Fruit fly (Drosophila melanogaster) whole organism, embryonic: Measurements from ENCODE around the gene CG34451.

Source experiments
- Asciz ChIP-seq: fragments of 200-800 bp; sonication (Bioruptor generic); optimal IDR thresholded peaks from 2 replicates; lab custom pipeline; 2017; ENCODE audit warnings: missing biosample characterization, mild to moderate bottlenecking, missing genetic modification characterization, missing genetic modification reagents
- Awh ChIP-seq: fragments of 200-800 bp; sonication (Bioruptor generic); IDR thresholded peaks from 2 replicates; pipeline ENCODE4, ENCODE4 v1.3.6; 2022; ENCODE audit warnings: missing biosample characterization, missing genetic modification characterization
- BtbVII ChIP-seq: fragments of 200-800 bp; sonication (Bioruptor generic); optimal IDR thresholded peaks from 3 replicates; lab custom pipeline; 2017; ENCODE audit warnings: missing biosample characterization, mild to moderate bottlenecking, missing genetic modification characterization
- CG10321 ChIP-seq: fragments of 200-800 bp; sonication (Bioruptor generic); IDR thresholded peaks from 2 replicates; pipeline ENCODE4 v1.3.6; 2022; ENCODE audit warnings: missing biosample characterization, missing genetic modification characterization
- CG10979 ChIP-seq: fragments of 200-800 bp; sonication (Bioruptor generic); optimal IDR thresholded peaks from 2 replicates; lab custom pipeline; 2018; ENCODE audit warnings: missing biosample characterization, mild to moderate bottlenecking, missing genetic modification characterization, moderate library complexity
- CG11085 ChIP-seq: fragments of 200-800 bp; sonication (Bioruptor generic); IDR thresholded peaks from 2 replicates; pipeline ENCODE4 v1.3.6; 2022; ENCODE audit warnings: missing biosample characterization, missing genetic modification characterization
- CG11504 ChIP-seq: fragments of 200-800 bp; sonication (Bioruptor generic); optimal IDR thresholded peaks from 3 replicates; lab custom pipeline; 2019; ENCODE audit warnings: missing biosample characterization, mild to moderate bottlenecking, missing genetic modification characterization, moderate library complexity
- CG11723 ChIP-seq: fragments of 200-800 bp; sonication (Bioruptor generic); optimal IDR thresholded peaks from 2 replicates; lab custom pipeline; 2017; ENCODE audit warnings: missing biosample characterization, mild to moderate bottlenecking, missing genetic modification characterization
- CG12155 ChIP-seq: fragments of 200-800 bp; sonication (Bioruptor generic); optimal IDR thresholded peaks from 3 replicates; lab custom pipeline; 2016; ENCODE audit warnings: missing biosample characterization, missing genetic modification characterization
- CG12219 ChIP-seq: fragments of 200-800 bp; sonication (Bioruptor generic); optimal IDR thresholded peaks from 3 replicates; lab custom pipeline; 2018; ENCODE audit warnings: missing biosample characterization, mild to moderate bottlenecking, missing genetic modification characterization
- CG12299 ChIP-seq: fragments of 200-800 bp; sonication (Bioruptor generic); optimal IDR thresholded peaks from 2 replicates; lab custom pipeline; 2018; ENCODE audit warnings: missing biosample characterization, mild to moderate bottlenecking, missing genetic modification characterization
- CG1233 ChIP-seq: fragments of 200-800 bp; sonication (Bioruptor generic); optimal IDR thresholded peaks from 4 replicates; lab custom pipeline; 2018; ENCODE audit warnings: missing biosample characterization, mild to moderate bottlenecking, missing genetic modification characterization
- CG13624 ChIP-seq: fragments of 200-800 bp; sonication (Bioruptor generic); optimal IDR thresholded peaks from 2 replicates; lab custom pipeline; 2016; ENCODE audit warnings: missing biosample characterization, missing genetic modification characterization
- CG1792 ChIP-seq: fragments of 200-800 bp; sonication (Bioruptor generic); optimal IDR thresholded peaks from 2 replicates; lab custom pipeline; 2016; ENCODE audit warnings: missing biosample characterization, missing genetic modification characterization
- CG2120 ChIP-seq: fragments of 200-800 bp; sonication (Bioruptor generic); optimal IDR thresholded peaks from 3 replicates; lab custom pipeline; 2016; ENCODE audit warnings: missing biosample characterization, missing genetic modification characterization
- CG31441 ChIP-seq: fragments of 200-800 bp; sonication (Bioruptor generic); IDR thresholded peaks from 2 replicates; pipeline ENCODE4 v1.3.6; 2022; ENCODE audit warnings: missing biosample characterization, missing genetic modification characterization
- CG33213 ChIP-seq: fragments of 200-800 bp; sonication (Bioruptor generic); optimal IDR thresholded peaks from 3 replicates; lab custom pipeline; 2016; ENCODE audit warnings: missing biosample characterization, missing genetic modification characterization
- CG4404 ChIP-seq: fragments of 200-800 bp; sonication (Bioruptor generic); IDR thresholded peaks from 2 replicates; pipeline ENCODE4 v1.3.6; 2022; ENCODE audit warnings: missing biosample characterization, missing genetic modification characterization
- CG4707 ChIP-seq: fragments of 200-800 bp; sonication (Bioruptor generic); optimal IDR thresholded peaks from 2 replicates; lab custom pipeline; 2018; ENCODE audit warnings: missing biosample characterization, mild to moderate bottlenecking, missing genetic modification characterization, moderate library complexity
- CG7839 ChIP-seq: fragments of 200-800 bp; sonication (Bioruptor generic); optimal IDR thresholded peaks from 3 replicates; lab custom pipeline; 2018; ENCODE audit warnings: missing biosample characterization, mild to moderate bottlenecking, missing genetic modification characterization, moderate library complexity
- CG8944 ChIP-seq: fragments of 200-800 bp; sonication (Bioruptor generic); optimal IDR thresholded peaks from 3 replicates; lab custom pipeline; 2016; ENCODE audit warnings: missing biosample characterization, missing genetic modification characterization
- CG9437 ChIP-seq: fragments of 200-800 bp; sonication (Bioruptor generic); optimal IDR thresholded peaks from 2 replicates; lab custom pipeline; 2018; ENCODE audit warnings: missing biosample characterization, mild to moderate bottlenecking, missing genetic modification characterization
- Eip74EF ChIP-seq, 2 experiments: fragments of 200-800 bp in 1 of 2; fragments of >200 bp in 1 of 2; sonication (Bioruptor generic) in 1 of 2; optimal IDR thresholded peaks; 2 replicates each; lab custom pipeline; 2017 to 2019; ENCODE audit warnings: missing biosample characterization in 2 of 2, missing genetic modification characterization in 2 of 2, mild to moderate bottlenecking in 1 of 2, moderate library complexity in 1 of 2
- HLH3B ChIP-seq: fragments of 200-800 bp; sonication (Bioruptor generic); IDR thresholded peaks from 2 replicates; pipeline ENCODE4 v1.3.6; 2022; ENCODE audit warnings: missing biosample characterization, missing genetic modification characterization
- Mad ChIP-seq: fragments of 200-800 bp; sonication (Bioruptor generic); optimal IDR thresholded peaks from 2 replicates; lab custom pipeline; 2016; ENCODE audit warnings: missing biosample characterization, missing genetic modification characterization
- Mrtf ChIP-seq: fragments of 200-800 bp; sonication (Bioruptor generic); IDR thresholded peaks from 3 replicates; pipeline ENCODE4 v1.3.6; 2022; ENCODE audit warnings: missing biosample characterization, missing genetic modification characterization
- Rx ChIP-seq: fragments of 200-800 bp; sonication (Bioruptor generic); IDR thresholded peaks from 2 replicates; pipeline ENCODE4 v1.3.6; 2022; ENCODE audit warnings: missing biosample characterization, missing genetic modification characterization
- Sin3A ChIP-seq: fragments of >200 bp; optimal IDR thresholded peaks from 2 replicates; lab custom pipeline; 2018
- Sry-β ChIP-seq: fragments of 200-800 bp; sonication (Bioruptor generic); optimal IDR thresholded peaks from 2 replicates; lab custom pipeline; 2018; ENCODE audit warnings: missing biosample characterization, mild to moderate bottlenecking, missing genetic modification characterization, moderate library complexity
- Sry-δ ChIP-seq: fragments of 200-800 bp; sonication (Bioruptor generic); optimal IDR thresholded peaks from 2 replicates; lab custom pipeline; 2016; ENCODE audit warnings: missing biosample characterization, missing genetic modification characterization
- Stat92E ChIP-seq, 3 experiments: fragments of >200 bp in 2 of 3; fragments of 200-800 bp in 1 of 3; sonication (Bioruptor generic) in 1 of 3; optimal IDR thresholded peaks; 2 replicates each; lab custom pipeline; 2017 to 2019; ENCODE audit warnings: missing biosample characterization in 3 of 3, missing genetic modification characterization in 3 of 3, mild to moderate bottlenecking in 1 of 3, moderate library complexity in 1 of 3
- ap ChIP-seq: fragments of 200-800 bp; sonication (Bioruptor generic); IDR thresholded peaks from 2 replicates; pipeline ENCODE4 v1.3.6; 2022; ENCODE audit warnings: missing biosample characterization, missing genetic modification characterization
- ara ChIP-seq: fragments of 200-800 bp; sonication (Bioruptor generic); IDR thresholded peaks from 2 replicates; pipeline ENCODE4 v1.3.6; 2022; ENCODE audit warnings: missing biosample characterization, missing genetic modification characterization
- ase ChIP-seq: fragments of 200-800 bp; sonication (Bioruptor generic); IDR thresholded peaks from 3 replicates; pipeline ENCODE4 v1.3.6; 2022; ENCODE audit warnings: missing biosample characterization, missing genetic modification characterization
- bowl ChIP-seq: fragments of 200-800 bp; sonication (Bioruptor generic); IDR thresholded peaks from 2 replicates; pipeline ENCODE4 v1.3.6; 2022; ENCODE audit warnings: missing biosample characterization, missing genetic modification characterization
- caup ChIP-seq: fragments of 200-800 bp; sonication (Bioruptor generic); optimal IDR thresholded peaks from 3 replicates; lab custom pipeline; 2017; ENCODE audit warnings: missing biosample characterization, mild to moderate bottlenecking, missing genetic modification characterization, moderate library complexity; ENCODE audit not compliant: severe bottlenecking
- cg ChIP-seq: fragments of 200-800 bp; sonication (Bioruptor generic); optimal IDR thresholded peaks from 3 replicates; lab custom pipeline; 2019; ENCODE audit warnings: missing biosample characterization, mild to moderate bottlenecking, missing genetic modification characterization, moderate library complexity
- chif ChIP-seq, 2 experiments: fragments of 200-800 bp; sonication (Bioruptor generic); optimal IDR thresholded peaks; 3 replicates each; lab custom pipeline; 2016; ENCODE audit warnings: missing biosample characterization in 2 of 2, missing genetic modification characterization in 2 of 2
- crol ChIP-seq: fragments of 200-800 bp; sonication (Bioruptor generic); IDR thresholded peaks from 2 replicates; pipeline ENCODE4 v1.3.6; 2022; ENCODE audit warnings: missing biosample characterization, missing genetic modification characterization
- dmrt99B ChIP-seq: fragments of 200-800 bp; sonication (Bioruptor generic); optimal IDR thresholded peaks from 2 replicates; lab custom pipeline; 2018; ENCODE audit warnings: missing biosample characterization, mild to moderate bottlenecking, missing genetic modification characterization, moderate library complexity
- fd96Cb ChIP-seq: fragments of 200-800 bp; sonication (Bioruptor generic); optimal IDR thresholded peaks from 2 replicates; lab custom pipeline; 2018; ENCODE audit warnings: missing biosample characterization, mild to moderate bottlenecking, missing genetic modification characterization, moderate library complexity
- ftz-f1 ChIP-seq: fragments of 200-800 bp; sonication (Bioruptor generic); optimal IDR thresholded peaks from 2 replicates; lab custom pipeline; 2016; ENCODE audit warnings: missing biosample characterization, missing genetic modification characterization
- grn ChIP-seq: fragments of 200-800 bp; sonication (Bioruptor generic); optimal IDR thresholded peaks from 3 replicates; lab custom pipeline; 2017; ENCODE audit warnings: missing biosample characterization, missing genetic modification characterization
- kah ChIP-seq: fragments of 200-800 bp; sonication (Bioruptor generic); optimal IDR thresholded peaks from 2 replicates; lab custom pipeline; 2018; ENCODE audit warnings: missing biosample characterization, mild to moderate bottlenecking, missing genetic modification characterization
- ken ChIP-seq: fragments of 200-800 bp; sonication (Bioruptor generic); IDR thresholded peaks from 3 replicates; pipeline ENCODE4 v1.3.6; 2022; ENCODE audit warnings: missing biosample characterization, missing genetic modification characterization
- kni ChIP-seq: fragments of 200-800 bp; sonication (Bioruptor generic); optimal IDR thresholded peaks from 3 replicates; lab custom pipeline; 2017; ENCODE audit warnings: mild to moderate bottlenecking, missing biosample characterization, missing genetic modification reagents, missing genetic modification characterization
- mld ChIP-seq: fragments of 200-800 bp; sonication (Bioruptor generic); IDR thresholded peaks from 3 replicates; pipeline ENCODE4 v1.3.6; 2022; ENCODE audit warnings: missing biosample characterization, missing genetic modification characterization; ENCODE audit not compliant: partially characterized antibody
- run ChIP-seq: fragments of 200-800 bp; sonication (Bioruptor generic); optimal IDR thresholded peaks from 3 replicates; lab custom pipeline; 2018; ENCODE audit warnings: missing biosample characterization, mild to moderate bottlenecking, missing genetic modification characterization
- sens ChIP-seq: fragments of 200-800 bp; sonication (Bioruptor generic); peaks from one replicate; lab custom pipeline; 2016; ENCODE audit warnings: missing biosample characterization, missing genetic modification characterization
- sens-2 ChIP-seq: fragments of 200-800 bp; sonication (Bioruptor generic); IDR thresholded peaks from 2 replicates; pipeline ENCODE4 v1.3.6; 2022; ENCODE audit warnings: missing biosample characterization, missing genetic modification characterization
- sr ChIP-seq: fragments of 200-800 bp; sonication (Bioruptor generic); IDR thresholded peaks from 3 replicates; pipeline ENCODE4 v1.3.6; 2022; ENCODE audit warnings: missing biosample characterization, missing genetic modification characterization

CG34451 gene

dm6 chr3L:15670455-15670854 lies 21.4 kb downstream of the CG34451 start (continued):
- TF ChIP-seq CG9437 (GFP tag; lab: Kevin White, UChicago), result no peak
- TF ChIP-seq Sry-δ, result no peak
- no peak for TF ChIP-seq CG1233 (GFP tag; lab: Kevin White, UChicago)
- TF ChIP-seq CG4707, result no peak
- TF ChIP-seq sens-2 (GFP tag; lab: Robert Waterston, UW), result no peak
- peak; percentile 69 for TF ChIP-seq CG4404 (GFP tag; lab: Robert Waterston, UW)
- no peak for TF ChIP-seq dmrt99B (tag; lab: Kevin White, UChicago)
- no peak for TF ChIP-seq bowl (GFP tag; lab: Robert Waterston, UW)
- TF ChIP-seq CG33213 (GFP tag; lab: Kevin White, UChicago), result no peak
- no peak for TF ChIP-seq CG1792
- TF ChIP-seq CG10321 (GFP tag; lab: Robert Waterston, UW), result no peak
- TF ChIP-seq Mad (GFP tag; lab: Kevin White, UChicago), result no peak
- no peak for TF ChIP-seq Asciz (GFP tag; lab: Kevin White, UChicago)
- no peak for TF ChIP-seq CG8944
- TF ChIP-seq caup (GFP tag; lab: Kevin White, UChicago), result no peak
- no peak for TF ChIP-seq CG11723
- TF ChIP-seq CG12155 (GFP tag; lab: Kevin White, UChicago), result no peak
- TF ChIP-seq ase (GFP tag; lab: Robert Waterston, UW), result no peak
- no peak for TF ChIP-seq BtbVII (GFP tag; lab: Kevin White, UChicago)
- no peak for TF ChIP-seq cg (GFP tag; lab: Kevin White, UChicago)
- TF ChIP-seq CG12219 (GFP tag; lab: Kevin White, UChicago), result no peak
- TF ChIP-seq Eip74EF (GFP tag; optimal IDR thresholded peaks at IDR 0.05; lab: Kevin White, UChicago), result no peak
- no peak for TF ChIP-seq CG13624 (GFP tag; lab: Kevin White, UChicago)
- TF ChIP-seq Sry-β (GFP tag; lab: Kevin White, UChicago), result no peak
- TF ChIP-seq, all 482 proteins: peak for 50

dm6 chr3L:15669939-15670338 lies 21.9 kb downstream of the CG34451 start:
- TF ChIP-seq grn (GFP tag; lab: Kevin White, UChicago), result peak; percentile 75
- TF ChIP-seq Stat92E (GFP tag; optimal IDR thresholded peaks at IDR 0.05; lab: Kevin White, UChicago), result peak in 1 of 3 experiments; percentile 81
- no peak for TF ChIP-seq ken
- TF ChIP-seq Awh, result peak; percentile 50; the same call in 1 of the 2 replicates

DNA sequence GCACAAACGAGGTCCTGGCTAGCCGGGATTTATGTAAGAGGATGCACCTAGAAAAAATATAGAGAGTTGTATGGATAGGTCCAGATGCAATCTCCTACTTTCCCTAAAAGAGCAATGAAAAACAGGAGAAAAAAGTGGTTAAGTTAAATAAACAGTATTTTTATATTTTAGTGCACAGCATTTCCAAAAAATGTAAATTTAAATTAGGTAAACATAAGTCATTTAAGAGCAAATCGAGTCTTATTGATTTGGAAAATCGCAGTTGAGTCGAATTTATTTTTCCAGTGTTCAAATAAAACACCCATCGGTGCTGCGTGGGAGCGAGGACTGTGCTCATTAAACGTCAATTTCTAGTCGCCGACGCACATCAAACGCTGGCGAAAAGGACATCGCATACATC lies 26.1 kb downstream of the CG34451 start:
- TF ChIP-seq ap (GFP tag; lab: Robert Waterston, UW) (no peak), CG12299 (tag; lab: Kevin White, UChicago) (no peak), mld (GFP tag; lab: Robert Waterston, UW) (no peak), ftz-f1 (GFP tag; lab: Kevin White, UChicago) (no peak), fd96Cb (tag; lab: Kevin White, UChicago) (no peak), chif (GFP tag; optimal IDR thresholded peaks at IDR 0.05; lab: Kevin White, UChicago) (no peak), sens (GFP tag; lab: Kevin White, UChicago) (peak; percentile 30), kah (GFP tag; lab: Kevin White, UChicago) (no peak), HLH3B (GFP tag; lab: Robert Waterston, UW) (no peak), ara (0 out of 2 replicates have a peak, but pooled peaks have one; percentile 5), crol (GFP tag; lab: Robert Waterston, UW) (no peak), CG11504 (tag; lab: Kevin White, UChicago) (no peak), kni (GFP tag; lab: Kevin White, UChicago) (no peak), CG2120 (GFP tag; lab: Kevin White, UChicago) (no peak), Rx (GFP tag; lab: Robert Waterston, UW) (no peak), Sin3A (lab: Kevin White, UChicago) (no peak), CG10979 (tag; lab: Kevin White, UChicago) (peak; percentile 5), CG11085 (GFP tag; lab: Robert Waterston, UW) (no peak), run (tag; lab: Kevin White, UChicago) (no peak), sr (no peak), Mrtf (no peak), CG7839 (no peak), CG31441 (no peak)
